Fruit fly (Drosophila melanogaster): ENCODE results near the gene NSD.
A peak's percentile ranks its signal among the peaks of the same experiment; 100 is the strongest.

The NSD gene

DNA sequence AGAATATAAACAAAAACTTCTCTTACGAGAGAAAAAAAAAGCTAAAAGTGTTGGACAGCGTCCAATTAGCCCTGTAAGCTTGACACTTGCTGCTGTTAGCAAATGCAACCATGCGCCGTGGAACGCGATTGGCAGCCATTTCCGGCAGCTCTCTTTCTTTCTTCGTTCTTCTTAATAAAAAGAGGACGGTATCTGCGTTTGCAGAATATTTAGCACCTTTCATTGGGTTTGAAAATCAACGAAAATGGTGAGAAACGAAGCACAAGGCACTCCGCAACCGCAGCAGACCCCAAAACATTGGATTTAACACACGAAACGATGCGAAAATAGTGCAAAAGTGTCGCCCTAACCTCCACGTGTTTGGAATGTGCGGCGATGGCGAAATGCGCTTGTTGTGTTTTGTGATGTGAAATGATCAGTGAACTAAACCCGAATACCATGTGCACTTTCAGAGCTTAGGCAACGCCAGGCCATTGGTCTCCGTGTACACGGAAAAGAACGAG is 14.9 kb downstream of the NSD start, which contains the start of gene RpL4 (continued):
- TF ChIP-seq CG4360 (GFP tag; IDR thresholded peaks at IDR 0.05), result no peak; the same call in 1 of the 2 replicates
- peak; percentile 65 for TF ChIP-seq CG13123 (GFP tag; optimal IDR thresholded peaks at IDR 0.05)
- peak; percentile 41 for TF ChIP-seq fu2 (GFP tag; optimal IDR thresholded peaks at IDR 0.05)
- TF ChIP-seq az2 (GFP tag; optimal IDR thresholded peaks at IDR 0.05), result peak; percentile 78
- TF ChIP-seq ssp (GFP tag; IDR thresholded peaks at IDR 0.05), result no peak
- TF ChIP-seq ci (GFP tag; IDR thresholded peaks at IDR 0.05), result peak; percentile 97
- TF ChIP-seq ind (GFP tag; optimal IDR thresholded peaks at IDR 0.05), result peak; percentile 53
- peak; percentile 79 for TF ChIP-seq CG34422 (GFP tag; IDR thresholded peaks at IDR 0.05)
- TF ChIP-seq CG15479 (GFP tag; optimal IDR thresholded peaks at IDR 0.05), result peak; percentile 35
- TF ChIP-seq Sry-β (GFP tag; optimal IDR thresholded peaks at IDR 0.05), result peak; percentile 88
- peak; percentile 83 for TF ChIP-seq H2.0 (GFP tag; IDR thresholded peaks at IDR 0.05)
- peak; percentile 65 for TF ChIP-seq mam (GFP tag; optimal IDR thresholded peaks at IDR 0.05)
- TF ChIP-seq sob (GFP tag; IDR thresholded peaks at IDR 0.05), result peak; percentile 81
- peak; percentile 37 for TF ChIP-seq BEAF-32 (GFP tag; optimal IDR thresholded peaks at IDR 0.05)
- TF ChIP-seq cwo (GFP tag; optimal IDR thresholded peaks at IDR 0.05), result peak; percentile 44
- TF ChIP-seq CG11247 (GFP tag; IDR thresholded peaks at IDR 0.05), result peak; percentile 85
- TF ChIP-seq CG14667 (GFP tag; IDR thresholded peaks at IDR 0.05), result no peak
- TF ChIP-seq Ets65A (GFP tag), result peak; percentile 98
- peak; percentile 70; the same call in 2 of the 3 replicates for TF ChIP-seq so (GFP tag; IDR thresholded peaks at IDR 0.05)
- no peak for TF ChIP-seq CG7357 (GFP tag; IDR thresholded peaks at IDR 0.05)
- peak; percentile 45 for TF ChIP-seq pzg (GFP tag; optimal IDR thresholded peaks at IDR 0.05)
- peak; percentile 79 for TF ChIP-seq gcm2 (GFP tag; optimal IDR thresholded peaks at IDR 0.05)
- TF ChIP-seq Oaz (GFP tag; IDR thresholded peaks at IDR 0.05), result peak; percentile 69
- TF ChIP-seq gro (GFP tag; optimal IDR thresholded peaks at IDR 0.05), result peak; percentile 82
- peak; percentile 65 for TF ChIP-seq CG1792 (GFP tag; optimal IDR thresholded peaks at IDR 0.05)
- no peak for TF ChIP-seq pita (GFP tag; optimal IDR thresholded peaks at IDR 0.05)
- TF ChIP-seq MTF-1 (GFP tag; optimal IDR thresholded peaks at IDR 0.05; ENCODE audit: borderline replicate concordance), result peak; percentile 96
- no peak for TF ChIP-seq fru (optimal IDR thresholded peaks at IDR 0.05)
- TF ChIP-seq CG13287 (GFP tag; IDR thresholded peaks at IDR 0.05; ENCODE audit: partially characterized antibody), result no peak; the same call in 1 of the 2 replicates
- TF ChIP-seq Fer2 (tag; optimal IDR thresholded peaks at IDR 0.05), result peak; percentile 70
- peak; percentile 85 for TF ChIP-seq ewg (GFP tag; optimal IDR thresholded peaks at IDR 0.05)
- no peak; the same call in 3 of the 4 replicates for TF ChIP-seq Gug (GFP tag; IDR thresholded peaks at IDR 0.05)
- TF ChIP-seq Elba2 (GFP tag; optimal IDR thresholded peaks at IDR 0.05), result no peak
- peak; percentile 64 for TF ChIP-seq dmrt99B (tag; optimal IDR thresholded peaks at IDR 0.05)
- TF ChIP-seq Jarid2 (GFP tag; optimal IDR thresholded peaks at IDR 0.05), result peak; percentile 50
- TF ChIP-seq jing (GFP tag; optimal IDR thresholded peaks at IDR 0.05), result no peak
- peak; percentile 85 for TF ChIP-seq CG4707 (GFP tag; optimal IDR thresholded peaks at IDR 0.05)
- no peak for TF ChIP-seq usp (GFP tag; optimal IDR thresholded peaks at IDR 0.05)
- peak; percentile 39; the same call in 1 of the 2 replicates for TF ChIP-seq danr (GFP tag; IDR thresholded peaks at IDR 0.05)
- TF ChIP-seq zfh2 (GFP tag; optimal IDR thresholded peaks at IDR 0.05), result peak; percentile 44
- TF ChIP-seq tgo (GFP tag; IDR thresholded peaks at IDR 0.05), result peak; percentile 67
- TF ChIP-seq Pdp1 (GFP tag; optimal IDR thresholded peaks at IDR 0.05), result peak; percentile 61 to 62
- peak; percentile 76 for TF ChIP-seq ap (GFP tag; IDR thresholded peaks at IDR 0.05)
- TF ChIP-seq gsb (GFP tag; IDR thresholded peaks at IDR 0.05), result peak; percentile 51; the same call in 1 of the 2 replicates
- peak; percentile 9 for TF ChIP-seq CG31388 (GFP tag; optimal IDR thresholded peaks at IDR 0.05)
- peak; percentile 87 for TF ChIP-seq wek (GFP tag; optimal IDR thresholded peaks at IDR 0.05)
- peak; percentile 83 for TF ChIP-seq CG1024 (GFP tag; IDR thresholded peaks at IDR 0.05)
- peak; percentile 96 for TF ChIP-seq CG17912 (GFP tag; optimal IDR thresholded peaks at IDR 0.05)
- TF ChIP-seq CG2116 (GFP tag; optimal IDR thresholded peaks at IDR 0.05), result peak; percentile 99
- peak; percentile 76 for TF ChIP-seq CG5245 (GFP tag; optimal IDR thresholded peaks at IDR 0.05)
- peak; percentile 40 for TF ChIP-seq Ssrp (tag; optimal IDR thresholded peaks at IDR 0.05)
